Fruit fly (Drosophila melanogaster): Measurements from ENCODE around the gene Tpc1.
A peak's percentile ranks its signal among the peaks of the same experiment; 100 is the strongest.

Tpc1 gene

DNA sequence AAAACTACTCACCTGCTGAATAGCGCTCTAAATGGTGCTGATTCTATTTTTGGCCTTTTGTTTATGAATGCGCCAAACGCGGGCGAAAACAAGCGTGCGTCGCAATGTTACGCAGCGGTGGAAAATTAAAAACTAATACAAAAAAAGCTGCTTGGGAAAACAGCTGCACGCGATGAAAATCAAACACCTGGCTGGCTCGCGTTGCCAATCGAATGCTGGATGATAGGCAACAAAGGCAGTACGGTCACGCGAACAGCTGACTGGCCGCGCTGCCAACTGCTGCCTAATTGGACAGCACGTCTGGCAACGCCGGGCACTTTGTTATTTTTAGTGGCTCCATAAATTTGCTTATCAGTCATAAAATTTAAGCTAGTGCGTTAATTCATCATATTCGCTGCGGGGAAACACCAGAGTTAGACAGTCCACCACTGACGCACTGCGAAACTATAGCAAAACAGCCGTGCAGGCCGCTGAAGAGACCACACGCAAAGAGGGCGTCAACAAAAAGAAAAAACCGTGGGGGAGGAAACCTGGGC is 13.5 kb downstream of the Tpc1 start, which contains the start of the genes SelR and Tsp86D (continued):
- TF ChIP-seq CG8924 (tag; optimal IDR thresholded peaks at IDR 0.05) (peak; percentile 64), CG12155 (GFP tag; optimal IDR thresholded peaks at IDR 0.05) (no peak), BtbVII (GFP tag; optimal IDR thresholded peaks at IDR 0.05) (peak; percentile 67), Gsc (GFP tag; IDR thresholded peaks at IDR 0.05) (no peak), Hr51 (GFP tag; optimal IDR thresholded peaks at IDR 0.05) (peak in 1 of 2 experiments; percentile 32), CG6765 (GFP tag; optimal IDR thresholded peaks at IDR 0.05) (peak; percentile 32), CG17359 (tag; optimal IDR thresholded peaks at IDR 0.05) (peak; percentile 16), inv (GFP tag; IDR thresholded peaks at IDR 0.05; ENCODE audit: partially characterized antibody) (peak; percentile 45; the same call in 1 of the 2 replicates), CG3847 (GFP tag; IDR thresholded peaks at IDR 0.05) (peak; percentile 77), grn (GFP tag; optimal IDR thresholded peaks at IDR 0.05) (peak; percentile 43), CG5245 (GFP tag; optimal IDR thresholded peaks at IDR 0.05) (no peak), schlank (tag; optimal IDR thresholded peaks at IDR 0.05) (peak; percentile 6), aop (GFP tag; IDR thresholded peaks at IDR 0.05) (no peak), CG17912 (GFP tag; optimal IDR thresholded peaks at IDR 0.05) (peak; percentile 57), Jarid2 (GFP tag; optimal IDR thresholded peaks at IDR 0.05) (peak; percentile 47), sr (GFP tag; IDR thresholded peaks at IDR 0.05) (no peak), CG7987 (GFP tag; optimal IDR thresholded peaks at IDR 0.05) (peak; percentile 64), Aef1 (GFP tag; IDR thresholded peaks at IDR 0.05) (no peak), ro (GFP tag; IDR thresholded peaks at IDR 0.05) (no peak), TFAM (GFP tag; optimal IDR thresholded peaks at IDR 0.05) (no peak), run (tag; optimal IDR thresholded peaks at IDR 0.05) (peak; percentile 25), CG14050 (GFP tag; IDR thresholded peaks at IDR 0.05) (no peak), CG30020 (tag; optimal IDR thresholded peaks at IDR 0.05) (no peak), Nf-YA (GFP tag; IDR thresholded peaks at IDR 0.05) (0 out of 2 replicates have a peak, but pooled peaks have one; percentile 11), CG34376 (GFP tag; optimal IDR thresholded peaks at IDR 0.05) (peak; percentile 89), Kr (GFP tag; optimal IDR thresholded peaks at IDR 0.05) (no peak), CG10431 (GFP tag; optimal IDR thresholded peaks at IDR 0.05) (peak; percentile 25), CG6689 (GFP tag; IDR thresholded peaks at IDR 0.05) (no peak), CG4328 (GFP tag; optimal IDR thresholded peaks at IDR 0.05) (peak; percentile 65), Bteb2 (GFP tag; optimal IDR thresholded peaks at IDR 0.05) (no peak), maf-S (GFP tag; optimal IDR thresholded peaks at IDR 0.05) (no peak), Xrp1 (GFP tag; IDR thresholded peaks at IDR 0.05) (no peak), Atf3 (GFP tag; optimal IDR thresholded peaks at IDR 0.05) (no peak), Optix (GFP tag; IDR thresholded peaks at IDR 0.05) (0 out of 3 replicates have a peak, but pooled peaks have one; percentile 33), PHDP (tag; optimal IDR thresholded peaks at IDR 0.05) (peak; percentile 65), HmgD (GFP tag; optimal IDR thresholded peaks at IDR 0.05) (no peak), fru (optimal IDR thresholded peaks at IDR 0.05) (no peak), bsh (GFP tag; optimal IDR thresholded peaks at IDR 0.05) (no peak), CG11093 (GFP tag; IDR thresholded peaks at IDR 0.05) (no peak), phol (tag; optimal IDR thresholded peaks at IDR 0.05) (peak; percentile 50), Oli (tag; optimal IDR thresholded peaks at IDR 0.05) (no peak), Mrtf (GFP tag; IDR thresholded peaks at IDR 0.05) (no peak), CG31224 (GFP tag; IDR thresholded peaks at IDR 0.05) (no peak), GATAe (GFP tag; conservative IDR thresholded peaks at IDR 0.05) (no peak; the same call in 1 of the 2 replicates), Blimp-1 (GFP tag; optimal IDR thresholded peaks at IDR 0.05) (no peak), corto (GFP tag; optimal IDR thresholded peaks at IDR 0.05) (no peak), CG2199 (GFP tag; IDR thresholded peaks at IDR 0.05) (no peak), CG13424 (tag; optimal IDR thresholded peaks at IDR 0.05) (no peak), CG14441 (GFP tag; IDR thresholded peaks at IDR 0.05) (no peak), sens-2 (GFP tag; IDR thresholded peaks at IDR 0.05) (no peak), ab (GFP tag; optimal IDR thresholded peaks at IDR 0.05) (no peak)
